Fruit fly (Drosophila melanogaster) whole organism, embryonic: Measurements from ENCODE around the gene Cyp6v1.

Source experiments
- Adf1 ChIP-seq: fragments of 200-800 bp; sonication (Bioruptor generic); IDR thresholded peaks from 2 replicates; pipeline ENCODE4 v1.3.6; 2022; ENCODE audit warnings: missing biosample characterization, missing genetic modification characterization
- CG10274 ChIP-seq: fragments of 200-800 bp; sonication (Bioruptor generic); optimal IDR thresholded peaks from 3 replicates; lab custom pipeline; 2017; ENCODE audit warnings: missing biosample characterization, mild to moderate bottlenecking, missing genetic modification characterization
- CG10321 ChIP-seq: fragments of 200-800 bp; sonication (Bioruptor generic); IDR thresholded peaks from 2 replicates; pipeline ENCODE4 v1.3.6; 2022; ENCODE audit warnings: missing biosample characterization, missing genetic modification characterization
- CG11085 ChIP-seq: fragments of 200-800 bp; sonication (Bioruptor generic); IDR thresholded peaks from 2 replicates; pipeline ENCODE4 v1.3.6; 2022; ENCODE audit warnings: missing biosample characterization, missing genetic modification characterization
- CG11247 ChIP-seq: fragments of 200-800 bp; sonication (Bioruptor generic); IDR thresholded peaks from 2 replicates; pipeline ENCODE4 v1.3.6; 2022; ENCODE audit warnings: missing biosample characterization, missing genetic modification characterization
- CG11560 ChIP-seq: fragments of 200-800 bp; sonication (Bioruptor generic); IDR thresholded peaks from 3 replicates; pipeline ENCODE4 v1.3.6; 2022; ENCODE audit warnings: missing biosample characterization, missing genetic modification characterization
- CG11695 ChIP-seq: fragments of 200-800 bp; sonication (Bioruptor generic); IDR thresholded peaks from 3 replicates; pipeline ENCODE4 v1.3.6; 2022; ENCODE audit warnings: missing biosample characterization, missing genetic modification characterization
- CG11723 ChIP-seq: fragments of 200-800 bp; sonication (Bioruptor generic); optimal IDR thresholded peaks from 2 replicates; lab custom pipeline; 2017; ENCODE audit warnings: missing biosample characterization, mild to moderate bottlenecking, missing genetic modification characterization
- CG12299 ChIP-seq: fragments of 200-800 bp; sonication (Bioruptor generic); optimal IDR thresholded peaks from 2 replicates; lab custom pipeline; 2018; ENCODE audit warnings: missing biosample characterization, mild to moderate bottlenecking, missing genetic modification characterization
- CG12391 ChIP-seq: fragments of 200-800 bp; sonication (Bioruptor generic); optimal IDR thresholded peaks from 3 replicates; lab custom pipeline; 2018; ENCODE audit warnings: missing biosample characterization, mild to moderate bottlenecking, missing genetic modification characterization, moderate library complexity
- CG15011 ChIP-seq: fragments of 200-800 bp; sonication (Bioruptor generic); optimal IDR thresholded peaks from 3 replicates; lab custom pipeline; 2018; ENCODE audit warnings: missing biosample characterization, mild to moderate bottlenecking, missing genetic modification characterization
- CG15073 ChIP-seq: fragments of 200-800 bp; sonication (Bioruptor generic); optimal IDR thresholded peaks from 2 replicates; lab custom pipeline; 2016; ENCODE audit warnings: missing biosample characterization, missing genetic modification characterization
- CG15514 ChIP-seq: fragments of 200-800 bp; sonication (Bioruptor generic); optimal IDR thresholded peaks from 3 replicates; lab custom pipeline; 2017; ENCODE audit warnings: missing biosample characterization, missing genetic modification characterization, mild to moderate bottlenecking, moderate library complexity, missing genetic modification reagents
- CG15601 ChIP-seq: fragments of 200-800 bp; sonication (Bioruptor generic); optimal IDR thresholded peaks from 3 replicates; lab custom pipeline; 2019; ENCODE audit warnings: missing biosample characterization, mild to moderate bottlenecking, missing genetic modification characterization, moderate library complexity
- CG1647 ChIP-seq: fragments of 200-800 bp; sonication (Bioruptor generic); optimal IDR thresholded peaks from 3 replicates; lab custom pipeline; 2016; ENCODE audit warnings: missing biosample characterization, missing genetic modification characterization
- CG17612 ChIP-seq: fragments of 200-800 bp; sonication (Bioruptor generic); IDR thresholded peaks from 2 replicates; pipeline ENCODE4 v1.3.6; 2022; ENCODE audit warnings: missing biosample characterization, missing genetic modification characterization
- CG2116 ChIP-seq: fragments of 200-800 bp; sonication (Bioruptor generic); optimal IDR thresholded peaks from 3 replicates; lab custom pipeline; 2018; ENCODE audit warnings: missing biosample characterization, mild to moderate bottlenecking, missing genetic modification characterization
- CG30020 ChIP-seq: fragments of 200-800 bp; optimal IDR thresholded peaks from 2 replicates; lab custom pipeline; 2019; ENCODE audit warnings: missing biosample characterization, mild to moderate bottlenecking, missing genetic modification characterization, moderate library complexity
- CG34224 ChIP-seq: fragments of 200-800 bp; sonication (Bioruptor generic); IDR thresholded peaks from 3 replicates; pipeline ENCODE4 v1.3.6; 2022; ENCODE audit warnings: missing biosample characterization, missing genetic modification characterization; ENCODE audit not compliant: partially characterized antibody
- CG3838 ChIP-seq: fragments of 200-800 bp; sonication (Bioruptor generic); optimal IDR thresholded peaks from 3 replicates; lab custom pipeline; 2016; ENCODE audit warnings: missing biosample characterization, missing genetic modification characterization
- CG3995 ChIP-seq: fragments of 200-800 bp; sonication (Bioruptor generic); optimal IDR thresholded peaks from 3 replicates; lab custom pipeline; 2016; ENCODE audit warnings: missing biosample characterization, missing genetic modification characterization
- CG9727 ChIP-seq: fragments of 200-800 bp; sonication (Bioruptor generic); optimal IDR thresholded peaks from 3 replicates; lab custom pipeline; 2017; ENCODE audit warnings: missing biosample characterization, mild to moderate bottlenecking, missing genetic modification characterization
- CG9876 ChIP-seq: fragments of 200-800 bp; sonication (Bioruptor generic); optimal IDR thresholded peaks from 2 replicates; lab custom pipeline; 2016; ENCODE audit warnings: missing biosample characterization, missing genetic modification characterization
- CHES-1-like ChIP-seq: fragments of 200-800 bp; sonication (Bioruptor generic); optimal IDR thresholded peaks from 2 replicates; lab custom pipeline; 2016; ENCODE audit warnings: missing biosample characterization, missing genetic modification characterization
- CTCF ChIP-seq: fragments of 200-800 bp; sonication (Bioruptor generic); optimal IDR thresholded peaks from 2 replicates; lab custom pipeline; 2017; ENCODE audit warnings: missing biosample characterization, mild to moderate bottlenecking, missing genetic modification characterization, moderate library complexity
- Dad ChIP-seq: fragments of 200-800 bp; sonication (Bioruptor generic); optimal IDR thresholded peaks from 3 replicates; lab custom pipeline; 2016; ENCODE audit warnings: missing biosample characterization, missing genetic modification characterization
- E2f1 ChIP-seq: fragments of 200-800 bp; sonication (Bioruptor generic); IDR thresholded peaks from 2 replicates; pipeline ENCODE4 v1.3.6; 2022; ENCODE audit warnings: missing biosample characterization, missing genetic modification characterization
- Gsc ChIP-seq: fragments of 200-800 bp; sonication (Bioruptor generic); IDR thresholded peaks from 2 replicates; pipeline ENCODE4 v1.3.6; 2022; ENCODE audit warnings: missing biosample characterization, missing genetic modification characterization
- H15 ChIP-seq: fragments of 200-800 bp; sonication (Bioruptor generic); IDR thresholded peaks from 3 replicates; pipeline ENCODE4 v1.3.6; 2022; ENCODE audit warnings: missing biosample characterization, missing genetic modification characterization
- Hey ChIP-seq: fragments of 200-800 bp; sonication (Bioruptor generic); optimal IDR thresholded peaks from 3 replicates; lab custom pipeline; 2018; ENCODE audit warnings: missing biosample characterization, mild to moderate bottlenecking, missing genetic modification characterization
- Hmr ChIP-seq: fragments of 200-800 bp; sonication (Bioruptor generic); optimal IDR thresholded peaks from 3 replicates; lab custom pipeline; 2017; ENCODE audit warnings: mild to moderate bottlenecking, missing biosample characterization, missing genetic modification reagents, missing genetic modification characterization
- Jarid2 ChIP-seq: fragments of 200-800 bp; sonication (Bioruptor generic); optimal IDR thresholded peaks from 3 replicates; lab custom pipeline; 2017; ENCODE audit warnings: mild to moderate bottlenecking, missing biosample characterization, missing genetic modification reagents, missing genetic modification characterization
- Lpt ChIP-seq: fragments of >200 bp; optimal IDR thresholded peaks from 2 replicates; lab custom pipeline; 2018; ENCODE audit warnings: missing biosample characterization, missing genetic modification characterization
- MBD-R2 ChIP-seq: fragments of 200-800 bp; sonication (Bioruptor generic); IDR thresholded peaks from 2 replicates; pipeline ENCODE4 v1.3.6; 2022; ENCODE audit warnings: missing biosample characterization, missing genetic modification characterization
- NK7.1 ChIP-seq: fragments of 200-800 bp; sonication (Bioruptor generic); optimal IDR thresholded peaks from 3 replicates; lab custom pipeline; 2016; ENCODE audit warnings: missing biosample characterization, missing genetic modification characterization
- Nf-YA ChIP-seq: fragments of 200-800 bp; sonication (Bioruptor generic); IDR thresholded peaks from 2 replicates; pipeline ENCODE4 v1.3.6; 2022; ENCODE audit warnings: missing biosample characterization, missing genetic modification characterization
- Ptx1 ChIP-seq: fragments of 200-800 bp; sonication (Bioruptor generic); IDR thresholded peaks from 2 replicates; pipeline ENCODE4 v1.3.6; 2022; ENCODE audit warnings: missing biosample characterization, missing genetic modification characterization
- Vsx1 ChIP-seq: fragments of 200-800 bp; sonication (Bioruptor generic); optimal IDR thresholded peaks from 2 replicates; lab custom pipeline; 2017; ENCODE audit warnings: missing biosample characterization, mild to moderate bottlenecking, missing genetic modification characterization, missing genetic modification reagents
- YL-1 ChIP-seq: fragments of 200-800 bp; sonication (Bioruptor generic); optimal IDR thresholded peaks from 3 replicates; lab custom pipeline; 2017; ENCODE audit warnings: missing biosample characterization, mild to moderate bottlenecking, missing genetic modification characterization
- ac ChIP-seq: fragments of 200-800 bp; sonication (Bioruptor generic); optimal IDR thresholded peaks from 3 replicates; lab custom pipeline; 2017; ENCODE audit warnings: missing biosample characterization, mild to moderate bottlenecking, missing genetic modification characterization
- cad ChIP-seq: fragments of >200 bp; optimal IDR thresholded peaks from 2 replicates; lab custom pipeline; 2017; ENCODE audit warnings: missing biosample characterization, missing genetic modification characterization
- da ChIP-seq: fragments of 200-800 bp; sonication (Bioruptor generic); optimal IDR thresholded peaks from 2 replicates; lab custom pipeline; 2016; ENCODE audit warnings: missing biosample characterization, missing genetic modification characterization
- danr ChIP-seq: fragments of 200-800 bp; sonication (Bioruptor generic); IDR thresholded peaks from 2 replicates; pipeline ENCODE4 v1.3.6; 2022; ENCODE audit warnings: missing biosample characterization, missing genetic modification characterization
- dmrt11E ChIP-seq: fragments of 200-800 bp; sonication (Bioruptor generic); optimal IDR thresholded peaks from 3 replicates; lab custom pipeline; 2018; ENCODE audit warnings: missing biosample characterization, mild to moderate bottlenecking, missing genetic modification characterization, moderate library complexity
- insv ChIP-seq, 2 experiments: fragments of 200-800 bp; sonication (Bioruptor generic); optimal IDR thresholded peaks; 3 replicates each; lab custom pipeline; 2016 to 2018; ENCODE audit warnings: missing biosample characterization in 2 of 2, missing genetic modification characterization in 2 of 2
- klu ChIP-seq: fragments of 200-800 bp; sonication (Bioruptor generic); IDR thresholded peaks from 2 replicates; pipeline ENCODE4 v1.3.6; 2022; ENCODE audit warnings: missing biosample characterization, missing genetic modification characterization
- lab ChIP-seq: fragments of 200-800 bp; sonication (Bioruptor generic); optimal IDR thresholded peaks from 3 replicates; lab custom pipeline; 2017; ENCODE audit warnings: missing biosample characterization, missing genetic modification characterization, mild to moderate bottlenecking, moderate library complexity, missing genetic modification reagents
- lbe ChIP-seq: fragments of 200-800 bp; sonication (Bioruptor generic); optimal IDR thresholded peaks from 2 replicates; lab custom pipeline; 2016; ENCODE audit warnings: missing biosample characterization, mild to moderate bottlenecking, missing genetic modification characterization
- luna ChIP-seq: fragments of 200-800 bp; sonication (Bioruptor generic); optimal IDR thresholded peaks from 2 replicates; lab custom pipeline; 2016; ENCODE audit warnings: missing biosample characterization, missing genetic modification characterization
- sim ChIP-seq: fragments of 200-800 bp; sonication (Bioruptor generic); IDR thresholded peaks from 2 replicates; pipeline ENCODE4 v1.3.6; 2022; ENCODE audit warnings: missing biosample characterization, missing genetic modification characterization
- sr ChIP-seq: fragments of 200-800 bp; sonication (Bioruptor generic); IDR thresholded peaks from 3 replicates; pipeline ENCODE4 v1.3.6; 2022; ENCODE audit warnings: missing biosample characterization, missing genetic modification characterization
- ssp ChIP-seq: fragments of 200-800 bp; sonication (Bioruptor generic); IDR thresholded peaks from 2 replicates; pipeline ENCODE4 v1.3.6; 2022; ENCODE audit warnings: missing biosample characterization, missing genetic modification characterization

Cyp6v1 gene

dm6 chrX:20654954-20655391, 1.9 kb upstream of the Cyp6v1 start (continued):
- TF ChIP-seq ssp (GFP tag; lab: Robert Waterston, UW) (peak; percentile 79), Hey (tag; lab: Kevin White, UChicago) (peak; percentile 63), insv (GFP tag; optimal IDR thresholded peaks at IDR 0.05; lab: Kevin White, UChicago) (no peak), sim (GFP tag; lab: Robert Waterston, UW) (peak; percentile 63), NK7.1 (GFP tag; lab: Kevin White, UChicago) (peak; percentile 77), E2f1 (GFP tag; lab: Robert Waterston, UW) (peak; percentile 78), CG15011 (GFP tag; lab: Kevin White, UChicago) (peak; percentile 64), H15 (GFP tag; lab: Robert Waterston, UW) (peak; percentile 84), dmrt11E (peak; percentile 86), klu (GFP tag; lab: Robert Waterston, UW) (peak; percentile 38; the same call in 1 of the 2 replicates), da (peak; percentile 74), CG2116 (GFP tag; lab: Kevin White, UChicago) (peak; percentile 58), CG11560 (tag; lab: Robert Waterston, UW) (peak; percentile 74), Lpt (GFP tag; lab: Kevin White, UChicago) (no peak), CG3838 (peak; percentile 67), Hmr (GFP tag; lab: Kevin White, UChicago) (peak; percentile 48), cad (no peak), CHES-1-like (GFP tag; lab: Kevin White, UChicago) (peak; percentile 58), Adf1 (no peak), Jarid2 (GFP tag; lab: Kevin White, UChicago) (peak; percentile 60), danr (GFP tag; lab: Robert Waterston, UW) (peak; percentile 76), CG10321 (no peak), CG9727 (peak; percentile 86), ac (GFP tag; lab: Kevin White, UChicago) (peak; percentile 85), CG11695 (GFP tag; lab: Robert Waterston, UW) (peak; percentile 51; the same call in 2 of the 3 replicates), CG11085 (GFP tag; lab: Robert Waterston, UW) (peak; percentile 55), sr (peak; percentile 62; the same call in 1 of the 3 replicates), CG10274 (GFP tag; lab: Kevin White, UChicago) (peak; percentile 44), MBD-R2 (GFP tag; lab: Robert Waterston, UW) (peak; percentile 20; the same call in 1 of the 2 replicates), CG1647 (GFP tag; lab: Kevin White, UChicago) (peak; percentile 77), CG11723 (GFP tag; lab: Kevin White, UChicago) (peak; percentile 79), Gsc (GFP tag; lab: Robert Waterston, UW) (peak; percentile 77), Ptx1 (GFP tag; lab: Robert Waterston, UW) (peak; percentile 82), CG15601 (peak; percentile 64), lbe (GFP tag; lab: Kevin White, UChicago) (no peak), CG9876 (peak; percentile 63), CG12299 (tag; lab: Kevin White, UChicago) (no peak), CG11247 (GFP tag; lab: Robert Waterston, UW) (peak; percentile 71), CG30020 (tag; lab: Kevin White, UChicago) (no peak), YL-1 (peak; percentile 61), CG12391 (tag; lab: Kevin White, UChicago) (peak; percentile 60), CG15514 (peak; percentile 18), Vsx1 (GFP tag; lab: Kevin White, UChicago) (peak; percentile 79), CG15073 (GFP tag; lab: Kevin White, UChicago) (peak; percentile 35), CTCF (GFP tag; lab: Kevin White, UChicago) (peak; percentile 0), luna (GFP tag; lab: Kevin White, UChicago) (no peak), Nf-YA (peak; percentile 74), CG3995 (GFP tag; lab: Kevin White, UChicago) (no peak), lab (peak; percentile 76), Dad (GFP tag; lab: Kevin White, UChicago) (peak; percentile 63), CG34224 (GFP tag; lab: Robert Waterston, UW) (no peak), CG17612 (GFP tag; lab: Robert Waterston, UW) (0 out of 2 replicates have a peak, but pooled peaks have one; percentile 14)
